Fruit fly (Drosophila melanogaster) ovary, adult (tissue): ENCODE measurements around the gene CG31650.

Experiments used
- CG17801 ChIP-seq: fragments of 200-800 bp; optimal IDR thresholded peaks from 2 replicates; lab custom pipeline; 2019; ENCODE audit warnings: missing biosample characterization, mild to moderate bottlenecking, missing genetic modification characterization, moderate library complexity; ENCODE audit not compliant: partially characterized antibody

The CG31650 gene

dm6 chr2L:5070797-5071579 is 26.5 kb upstream of the CG31650 start, which contains the start of gene RpL37A:
Gene RpL37A (plus strand): TSS chr2L:5070957.
- peak; percentile 80 for TF ChIP-seq CG17801 (GFP tag; lab: Kevin White, UChicago)

DNA sequence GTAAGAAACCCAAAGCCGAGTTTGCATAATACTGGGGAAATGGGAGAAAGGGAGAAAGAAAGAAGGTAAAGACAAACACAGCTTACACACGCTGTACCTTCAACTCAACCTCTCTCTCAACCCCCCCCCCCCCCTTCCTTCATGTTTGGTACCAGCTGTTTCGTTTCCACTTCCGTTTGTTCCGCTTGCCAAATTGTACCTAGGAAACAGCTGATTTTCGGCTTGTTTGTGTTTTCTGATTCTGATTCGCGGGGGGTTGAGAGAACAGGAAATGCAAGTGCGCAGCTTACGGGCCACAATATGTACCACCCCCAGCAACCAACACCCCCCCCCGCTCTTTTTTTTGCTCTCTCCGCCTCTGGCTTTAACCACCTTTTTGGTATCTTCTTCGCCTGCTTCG is 19.4 kb upstream of the CG31650 start:
- TF ChIP-seq CG17801 (GFP tag; lab: Kevin White, UChicago), result no peak

DNA sequence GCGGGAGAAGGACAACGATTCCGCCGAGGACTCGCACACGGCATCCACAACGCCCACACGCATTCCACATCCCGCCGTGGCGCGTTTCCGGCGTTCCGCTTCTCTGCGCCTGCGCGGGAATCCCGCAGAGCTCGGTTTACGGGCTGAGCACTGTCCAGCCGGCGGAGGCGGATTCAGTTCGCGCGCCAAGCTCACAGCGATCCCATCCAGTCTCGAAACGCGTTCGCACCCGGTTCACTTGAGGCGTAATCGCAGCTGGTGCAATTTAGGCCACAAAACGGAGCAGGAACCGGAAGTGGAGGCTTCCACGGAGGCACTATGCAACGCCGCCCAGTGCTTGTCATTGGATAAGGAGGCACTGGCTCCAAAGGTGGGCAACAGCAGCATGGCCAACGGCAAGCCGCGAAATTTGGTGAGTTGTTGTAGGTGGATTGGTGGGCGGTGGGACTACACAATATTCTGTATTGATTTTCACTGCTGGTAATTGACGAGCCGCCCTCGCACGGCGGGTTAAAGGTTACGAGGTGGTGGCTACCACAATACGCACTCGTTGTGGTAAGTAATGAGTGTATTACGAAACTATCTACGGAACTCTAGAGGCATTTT is 18.4 kb upstream of the CG31650 start:
- TF ChIP-seq CG17801 (GFP tag; lab: Kevin White, UChicago), result no peak

DNA sequence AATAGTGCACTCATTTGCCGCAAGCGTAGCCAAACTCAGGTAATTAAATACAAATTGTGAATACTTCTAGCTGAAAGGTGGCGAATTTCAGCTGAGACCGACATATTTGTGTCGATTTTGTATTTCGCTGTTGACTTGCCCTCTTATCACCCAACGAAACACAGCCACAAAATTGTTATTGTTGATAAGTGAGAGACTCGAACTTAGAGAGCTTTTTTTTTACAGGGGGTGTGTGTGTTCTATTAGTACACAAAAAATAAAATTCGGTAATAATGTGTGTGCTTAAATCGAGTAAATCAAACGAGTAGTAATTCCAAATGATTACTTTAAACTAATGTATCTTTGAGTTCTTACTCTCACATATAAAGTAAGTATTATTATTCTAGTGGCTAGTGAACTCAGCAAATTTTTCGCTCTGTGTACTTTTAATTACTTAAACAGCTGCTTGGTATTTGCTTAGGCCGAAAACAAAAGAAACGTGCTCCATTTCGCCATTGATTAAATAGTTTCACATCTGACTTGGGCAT is 16.5 kb upstream of the CG31650 start:
- TF ChIP-seq CG17801 (GFP tag; lab: Kevin White, UChicago), result no peak

- TF ChIP-seq CG17801 (GFP tag; lab: Kevin White, UChicago), result no peak
Measured at dm6 chr2L:5060515-5060914, 16.0 kb upstream of the CG31650 start, which contains the start of gene qtc. Gene qtc (plus strand): TSS chr2L:5060815.

DNA sequence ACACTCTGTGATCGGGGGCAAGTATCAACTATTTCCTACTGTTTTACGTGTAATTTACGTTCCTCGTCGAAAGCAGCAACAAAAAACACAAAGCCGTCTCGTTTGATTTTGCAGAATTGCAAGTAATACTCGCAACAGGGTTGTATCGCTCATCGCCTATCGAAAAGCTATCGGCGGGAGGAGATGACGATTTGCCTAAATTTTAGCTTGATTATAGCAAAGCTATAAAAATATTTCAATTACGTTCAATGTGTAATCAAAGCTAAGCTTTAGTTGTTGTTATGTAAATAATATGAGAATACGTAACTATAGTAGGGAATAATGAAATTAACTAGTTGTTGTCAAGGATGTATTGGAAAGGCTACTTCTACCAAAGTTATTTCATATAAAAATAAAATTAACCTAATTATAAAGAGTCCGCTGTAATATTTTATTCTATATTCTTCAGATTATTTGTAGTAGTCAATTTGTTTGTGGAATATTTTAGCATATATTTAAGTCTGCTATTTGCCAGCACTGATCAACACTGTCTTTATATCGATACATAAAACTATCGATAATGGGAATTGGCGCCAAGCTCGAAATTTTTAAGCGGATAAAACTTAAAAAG is 15.2 kb upstream of the CG31650 start, which contains the start of gene Rpn11:
Rpn11 (minus strand) TSS at position 146 of the 610 bp plus-strand sequence.
- peak; percentile 61 for TF ChIP-seq CG17801 (GFP tag; lab: Kevin White, UChicago)

DNA sequence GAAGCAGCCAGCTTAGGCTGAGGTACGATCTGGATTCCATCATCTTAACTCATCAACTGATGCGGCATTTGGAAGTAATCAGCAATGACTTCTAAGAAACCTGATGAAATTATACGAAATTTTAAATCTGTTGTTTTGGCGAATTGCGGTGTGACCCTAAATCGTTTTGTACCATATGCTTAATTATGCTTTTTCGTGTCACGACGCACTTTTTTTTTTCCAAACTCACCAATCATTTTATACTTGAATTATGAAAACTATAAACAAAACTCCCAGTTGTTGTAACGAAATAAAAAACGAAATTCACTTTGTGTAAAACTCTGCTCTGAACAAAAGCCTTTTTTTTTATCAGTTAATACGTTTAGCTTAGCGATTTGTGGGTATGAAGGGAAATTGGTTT is 13.6 kb upstream of the CG31650 start, which contains the start of gene Nepl3:
Nepl3 (minus strand) TSS at position 155 of the 400 bp plus-strand sequence.
- TF ChIP-seq CG17801 (GFP tag; lab: Kevin White, UChicago), result no peak

- TF ChIP-seq CG17801 (GFP tag; lab: Kevin White, UChicago), result no peak
Measured at dm6 chr2L:5055528-5055927, 11.0 kb upstream of the CG31650 start.

dm6 chr2L:5054953-5055352 is 10.4 kb upstream of the CG31650 start, which contains the start of the genes CG14036 and His3.3A:
Gene CG14036 (minus strand): TSS chr2L:5055016.
Gene His3.3A (plus strand): TSS chr2L:5055058.
- peak; percentile 35 for TF ChIP-seq CG17801 (GFP tag; lab: Kevin White, UChicago)

DNA sequence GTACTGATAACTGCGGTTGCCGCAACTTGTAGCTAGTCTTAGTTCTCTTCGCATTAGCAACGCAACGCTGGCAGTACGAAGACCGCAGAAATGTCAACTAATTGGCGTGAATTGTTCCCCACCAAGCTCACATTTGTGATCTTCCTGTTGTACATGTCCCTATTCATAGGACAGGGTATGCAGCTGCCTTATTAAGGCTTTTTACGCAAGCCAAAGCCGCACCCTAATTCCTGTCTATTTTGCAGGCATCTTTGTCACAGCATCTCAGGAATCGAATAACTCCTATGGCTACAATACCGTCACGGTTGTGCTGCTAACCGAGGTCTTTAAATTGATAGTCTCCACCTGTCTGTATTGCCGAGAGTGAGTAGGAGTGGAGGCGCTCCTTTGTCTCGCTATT is 8.5 kb upstream of the CG31650 start, which contains the start of gene eIF3h:
eIF3h (minus strand) TSS at position 101 of the 400 bp plus-strand sequence.
- no peak for TF ChIP-seq CG17801 (GFP tag; lab: Kevin White, UChicago)

dm6 chr2L:5052367-5052914 is 7.9 kb upstream of the CG31650 start, which contains the start of gene senju:
Gene senju (plus strand): TSS chr2L:5052843.
- TF ChIP-seq CG17801 (GFP tag; lab: Kevin White, UChicago), result peak; percentile 76

- TF ChIP-seq CG17801 (GFP tag; lab: Kevin White, UChicago), result no peak
Measured at dm6 chr2L:5050825-5051224, 6.3 kb upstream of the CG31650 start, which contains the start of gene CG9121. Gene CG9121 (minus strand): TSS chr2L:5051062.

- no peak for TF ChIP-seq CG17801 (GFP tag; lab: Kevin White, UChicago)
Measured at dm6 chr2L:5049974-5050373, 5.5 kb upstream of the CG31650 start.

dm6 chr2L:5046261-5046660 is 1.7 kb upstream of the CG31650 start:
- no peak for TF ChIP-seq CG17801 (GFP tag; lab: Kevin White, UChicago)
